Worm (Caenorhabditis elegans): ENCODE measurements around the gene W10G6.6.

- TF ChIP-seq flt-1 (GFP tag; IDR thresholded peaks at IDR 0.05) (0 out of 2 replicates have a peak, but pooled peaks have one; percentile 21), cog-1 (tag; optimal IDR thresholded peaks at IDR 0.05) (no peak), ref-1 (GFP tag; conservative IDR thresholded peaks at IDR 0.05) (no peak), ztf-29 (GFP tag; IDR thresholded peaks at IDR 0.05) (no peak), ztf-23 (GFP tag; IDR thresholded peaks at IDR 0.05) (no peak), tab-1 (GFP tag; IDR thresholded peaks at IDR 0.05) (no peak), klf-2 (GFP tag; conservative IDR thresholded peaks at IDR 0.05) (no peak)
Observed at ce11 chrX:16265636-16266384, 15.2 kb upstream of the W10G6.6 start, which contains the start of gene mua-6.
